Fruit fly (Drosophila melanogaster): Measurements from ENCODE around the gene CG43774.

- TF ChIP-seq pan (optimal IDR thresholded peaks at IDR 0.05) (no peak), CG8478 (optimal IDR thresholded peaks at IDR 0.05) (no peak), Dll (optimal IDR thresholded peaks at IDR 0.05) (no peak)
Observed at dm6 chr2L:4052346-4052745, 43.9 kb downstream of the CG43774 start.

Measured in whole organism.